Worm (Caenorhabditis elegans) whole organism, L2 larva: Measurements from ENCODE around the gene T08D10.4.

Experiments used
- Y55F3AM.14 ChIP-seq: fragments of 200-800 bp; sonication (Bioruptor generic); optimal IDR thresholded peaks from 2 replicates; lab custom pipeline; 2018; ENCODE audit warnings: mild to moderate bottlenecking, missing genetic modification characterization, missing compliant biosample characterization
- aly-2 ChIP-seq: fragments of 150-350 bp; optimal IDR thresholded peaks from 2 replicates; lab custom pipeline; 2014; ENCODE audit warnings: missing biosample characterization, missing genetic modification characterization
- lin-39 ChIP-seq: fragments of 150-350 bp; optimal IDR thresholded peaks from 2 replicates; lab custom pipeline; 2014; ENCODE audit warnings: missing biosample characterization, missing genetic modification reagents, missing genetic modification characterization
- lsy-2 ChIP-seq, 2 experiments: fragments of 150-350 bp in 1 of 2; sonication (generic microtip) in 1 of 2; optimal IDR thresholded peaks; 2 replicates each; lab custom pipeline; 2014 to 2017; ENCODE audit warnings: missing biosample characterization in 2 of 2, missing genetic modification characterization in 2 of 2
- nhr-11 ChIP-seq: fragments of 150-350 bp; optimal IDR thresholded peaks from 2 replicates; lab custom pipeline; 2014; ENCODE audit warnings: missing biosample characterization, missing genetic modification characterization
- peb-1 ChIP-seq: fragments of 150-350 bp; optimal IDR thresholded peaks from 2 replicates; lab custom pipeline; 2014; ENCODE audit warnings: missing biosample characterization, missing genetic modification characterization
- skn-1 ChIP-seq: sonication (generic microtip); optimal IDR thresholded peaks from 2 replicates; lab custom pipeline; 2017; ENCODE audit warnings: missing biosample characterization, missing genetic modification characterization

- no peak for TF ChIP-seq skn-1 (tag; lab: Kevin White, UChicago)
- no peak for TF ChIP-seq lsy-2 (tag; optimal IDR thresholded peaks at IDR 0.05; lab: Kevin White, UChicago)
- TF ChIP-seq lin-39 (tag; lab: Kevin White, UChicago) = no peak
- no peak for TF ChIP-seq nhr-11
- no peak for TF ChIP-seq Y55F3AM.14
- no peak for TF ChIP-seq peb-1
- no peak for TF ChIP-seq aly-2 (tag; lab: Kevin White, UChicago)
These were observed 15.0 kb upstream of the T08D10.4 start for ce11 chrX:11968024-11968598.
